Worm (Caenorhabditis elegans): ENCODE data around the gene tftc-1.
A peak's percentile ranks its signal among the peaks of the same experiment; 100 is the strongest.

Gene tftc-1

DNA sequence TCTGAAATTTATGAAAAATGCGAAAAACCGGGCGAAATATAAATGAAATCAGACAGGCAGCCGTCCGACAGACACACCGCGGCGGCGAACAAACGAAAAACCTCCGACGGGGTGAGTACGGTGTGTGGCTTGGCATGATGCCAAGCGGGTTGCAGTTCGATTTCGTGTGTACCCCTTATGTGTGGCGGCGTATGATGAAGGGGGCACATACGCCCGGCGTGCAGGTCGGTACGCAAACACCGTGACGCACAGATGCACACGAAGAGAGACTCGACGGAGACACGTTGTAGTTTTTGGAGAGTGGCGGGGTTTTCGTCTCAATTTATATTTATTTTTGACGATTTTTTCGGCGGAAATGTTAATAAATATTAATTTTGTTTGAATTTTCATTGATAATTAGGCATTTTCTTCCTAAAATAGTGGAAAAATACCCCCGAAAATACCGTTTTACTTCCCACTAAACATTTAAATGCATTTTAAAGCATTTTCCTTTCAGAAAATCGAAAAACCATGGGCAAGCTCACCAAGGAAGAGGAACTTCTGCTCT is 40.0 kb downstream of the tftc-1 start, which contains the start of gene trap-3:
TSS of gene trap-3 (plus strand) at position 497 of the 547 bp plus-strand sequence.
- TF ChIP-seq ztf-23 (GFP tag; IDR thresholded peaks at IDR 0.05): peak; percentile 100
- TF ChIP-seq cog-1 (tag; optimal IDR thresholded peaks at IDR 0.05): peak; percentile 86
- TF ChIP-seq ztf-29 (GFP tag; IDR thresholded peaks at IDR 0.05): 0 out of 2 replicates have a peak, but pooled peaks have one; percentile 26
- TF ChIP-seq ref-1 (GFP tag; conservative IDR thresholded peaks at IDR 0.05): no peak
- TF ChIP-seq flt-1 (GFP tag; IDR thresholded peaks at IDR 0.05): peak; percentile 86
- peak; percentile 35; the same call in 1 of the 2 replicates for TF ChIP-seq tab-1 (GFP tag; IDR thresholded peaks at IDR 0.05)
- TF ChIP-seq med-1 (GFP tag; optimal IDR thresholded peaks at IDR 0.05; ENCODE audit: insufficient read depth): no peak

DNA sequence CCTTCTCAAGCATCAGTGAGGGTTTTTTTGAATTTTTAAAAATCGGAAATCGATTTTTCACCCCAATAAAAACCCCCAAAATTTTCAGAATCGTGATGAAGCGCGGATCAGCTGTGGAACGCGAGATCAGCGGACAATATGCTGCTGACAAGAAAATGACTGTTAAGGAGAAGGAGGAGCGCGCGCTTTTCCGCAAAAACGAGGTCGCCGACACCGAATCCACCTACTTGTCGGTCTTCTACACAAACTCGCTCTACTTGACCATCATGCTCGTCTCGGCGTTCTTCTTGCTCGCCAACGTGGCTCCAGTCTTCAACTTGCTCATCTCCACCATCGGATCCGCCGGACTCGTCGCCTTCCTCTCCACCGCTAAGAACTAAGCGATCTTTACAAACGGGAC is 40.7 kb downstream of the tftc-1 start:
- TF ChIP-seq tab-1 (GFP tag; IDR thresholded peaks at IDR 0.05): no peak
- TF ChIP-seq flt-1 (GFP tag; IDR thresholded peaks at IDR 0.05): no peak
- TF ChIP-seq ref-1 (GFP tag; conservative IDR thresholded peaks at IDR 0.05): no peak
- TF ChIP-seq med-1 (GFP tag; optimal IDR thresholded peaks at IDR 0.05; ENCODE audit: insufficient read depth): no peak
- no peak for TF ChIP-seq T22C8.4 (GFP tag; IDR thresholded peaks at IDR 0.05)
- no peak for TF ChIP-seq cog-1 (tag; optimal IDR thresholded peaks at IDR 0.05)
- no peak for TF ChIP-seq ztf-23 (GFP tag; IDR thresholded peaks at IDR 0.05)

DNA sequence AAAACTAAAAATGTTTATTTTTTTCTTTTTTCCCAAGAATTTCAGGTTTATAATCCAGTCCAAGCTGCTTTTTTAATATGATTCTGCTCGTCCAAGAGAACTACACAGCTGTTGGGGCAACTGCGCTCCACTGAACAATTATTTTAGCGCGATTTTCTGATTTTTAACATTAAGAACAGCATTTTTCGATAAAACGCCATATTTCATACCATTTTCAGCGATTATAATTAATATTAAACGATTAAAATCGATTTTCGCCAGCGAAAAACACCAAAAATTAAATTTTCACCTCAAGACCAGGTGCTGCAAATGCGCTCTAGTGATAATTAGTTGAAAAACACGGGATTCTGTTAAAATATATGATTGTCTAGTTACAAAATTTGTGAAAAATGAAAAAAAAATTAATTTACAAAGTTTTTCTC is 41.2 kb downstream of the tftc-1 start:
- TF ChIP-seq T22C8.4 (GFP tag; IDR thresholded peaks at IDR 0.05) (no peak), klf-2 (GFP tag; conservative IDR thresholded peaks at IDR 0.05) (no peak), ztf-23 (GFP tag; IDR thresholded peaks at IDR 0.05) (peak; percentile 72), cog-1 (tag; optimal IDR thresholded peaks at IDR 0.05) (peak; percentile 3)

DNA sequence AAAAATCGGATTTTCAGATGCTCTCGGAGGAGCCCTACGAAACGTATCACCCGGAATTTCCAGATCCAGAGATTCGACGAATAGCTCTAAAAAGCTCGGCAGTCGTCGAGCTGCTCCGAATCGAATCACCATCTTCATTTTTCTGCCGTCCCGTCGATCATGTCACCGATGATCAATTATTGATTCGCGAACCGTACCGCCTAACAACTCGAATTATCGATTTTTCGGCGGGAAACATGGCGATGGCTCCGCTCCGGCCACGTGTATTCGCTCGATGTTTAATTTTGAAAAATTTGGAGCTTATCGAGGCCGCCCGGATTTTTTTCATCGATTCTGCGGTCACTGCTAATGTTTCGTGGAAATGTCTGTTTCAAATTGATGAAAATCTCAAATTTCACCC is 41.7 kb downstream of the tftc-1 start, which contains the start of gene eri-5:
TSS of gene eri-5 (plus strand) at position 18 of the 400 bp plus-strand sequence.
- no peak for TF ChIP-seq ztf-23 (GFP tag; IDR thresholded peaks at IDR 0.05)
- no peak for TF ChIP-seq med-1 (GFP tag; optimal IDR thresholded peaks at IDR 0.05; ENCODE audit: insufficient read depth)
- peak; percentile 64; the same call in 1 of the 2 replicates for TF ChIP-seq T22C8.4 (GFP tag; IDR thresholded peaks at IDR 0.05)

DNA sequence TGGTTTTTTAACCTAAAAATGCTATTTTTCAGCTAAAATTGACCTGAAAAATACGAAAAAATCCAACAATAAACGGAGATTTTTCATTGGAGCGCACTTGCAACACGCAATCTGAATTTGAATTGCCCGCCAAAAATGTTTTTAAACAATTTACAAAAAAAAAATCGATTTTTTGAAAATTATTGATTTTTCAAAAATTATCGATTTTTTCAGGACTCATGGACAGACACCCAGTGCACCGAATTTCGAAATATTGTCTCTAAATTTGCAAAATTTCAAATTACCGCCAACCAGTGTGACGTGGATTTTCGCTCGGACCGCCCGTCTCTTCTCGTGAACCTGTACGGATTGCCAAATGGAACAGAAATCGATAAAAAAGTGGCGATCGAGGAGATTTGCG is 42.7 kb downstream of the tftc-1 start:
- TF ChIP-seq klf-2 (GFP tag; conservative IDR thresholded peaks at IDR 0.05) (no peak), T22C8.4 (GFP tag; IDR thresholded peaks at IDR 0.05) (peak; percentile 83)

DNA sequence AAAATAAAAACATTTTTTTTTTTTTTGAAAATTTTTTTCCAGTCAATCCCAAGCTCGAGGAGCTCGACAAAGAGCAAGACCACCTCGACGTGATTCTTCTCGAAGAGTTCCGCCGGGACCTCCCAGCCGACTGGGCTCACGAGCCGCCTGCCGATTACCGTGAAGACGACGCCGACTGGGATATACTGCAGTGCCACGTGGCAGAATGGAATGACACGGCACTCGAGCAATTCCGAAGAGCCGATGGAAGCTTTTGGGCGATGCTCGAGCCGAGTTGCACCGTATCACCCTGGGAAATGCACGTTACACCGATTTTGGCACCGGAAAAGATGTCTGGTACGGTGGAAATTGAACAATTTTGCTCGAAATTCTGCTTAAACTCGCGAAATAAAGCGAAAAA is 44.0 kb downstream of the tftc-1 start:
- TF ChIP-seq med-1 (GFP tag; optimal IDR thresholded peaks at IDR 0.05; ENCODE audit: insufficient read depth) (no peak), klf-2 (GFP tag; conservative IDR thresholded peaks at IDR 0.05) (no peak), tab-1 (GFP tag; IDR thresholded peaks at IDR 0.05) (no peak), flt-1 (GFP tag; IDR thresholded peaks at IDR 0.05) (no peak), ztf-23 (GFP tag; IDR thresholded peaks at IDR 0.05) (no peak), T22C8.4 (GFP tag; IDR thresholded peaks at IDR 0.05) (no peak), cog-1 (tag; optimal IDR thresholded peaks at IDR 0.05) (no peak), ref-1 (GFP tag; conservative IDR thresholded peaks at IDR 0.05) (no peak), ztf-29 (GFP tag; IDR thresholded peaks at IDR 0.05) (no peak)

DNA sequence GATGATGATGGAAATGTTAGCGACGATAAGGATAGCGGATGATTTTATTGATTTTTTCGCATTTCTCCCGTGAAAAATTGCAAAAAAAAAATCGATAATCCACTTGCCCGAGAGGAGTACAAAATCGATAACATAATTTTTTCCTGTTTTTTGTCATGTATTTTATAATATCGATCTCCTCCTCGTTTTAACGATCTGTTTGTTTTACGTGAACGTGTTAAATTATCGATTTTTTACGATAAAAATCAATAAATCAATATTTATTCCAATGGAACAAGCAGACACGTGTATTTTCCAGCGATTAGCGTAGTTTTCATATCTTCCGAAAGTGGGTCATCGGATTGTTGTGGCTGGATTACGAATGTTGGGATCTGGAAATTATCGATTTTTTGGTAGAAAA is 46.9 kb downstream of the tftc-1 start:
- no peak for TF ChIP-seq ref-1 (GFP tag; conservative IDR thresholded peaks at IDR 0.05)
- TF ChIP-seq T22C8.4 (GFP tag; IDR thresholded peaks at IDR 0.05): peak; percentile 80
- TF ChIP-seq tab-1 (GFP tag; IDR thresholded peaks at IDR 0.05): no peak
- no peak for TF ChIP-seq ztf-23 (GFP tag; IDR thresholded peaks at IDR 0.05)
- TF ChIP-seq flt-1 (GFP tag; IDR thresholded peaks at IDR 0.05): no peak
- no peak for TF ChIP-seq klf-2 (GFP tag; conservative IDR thresholded peaks at IDR 0.05)
- TF ChIP-seq cog-1 (tag; optimal IDR thresholded peaks at IDR 0.05): no peak
- TF ChIP-seq med-1 (GFP tag; optimal IDR thresholded peaks at IDR 0.05; ENCODE audit: insufficient read depth): no peak

DNA sequence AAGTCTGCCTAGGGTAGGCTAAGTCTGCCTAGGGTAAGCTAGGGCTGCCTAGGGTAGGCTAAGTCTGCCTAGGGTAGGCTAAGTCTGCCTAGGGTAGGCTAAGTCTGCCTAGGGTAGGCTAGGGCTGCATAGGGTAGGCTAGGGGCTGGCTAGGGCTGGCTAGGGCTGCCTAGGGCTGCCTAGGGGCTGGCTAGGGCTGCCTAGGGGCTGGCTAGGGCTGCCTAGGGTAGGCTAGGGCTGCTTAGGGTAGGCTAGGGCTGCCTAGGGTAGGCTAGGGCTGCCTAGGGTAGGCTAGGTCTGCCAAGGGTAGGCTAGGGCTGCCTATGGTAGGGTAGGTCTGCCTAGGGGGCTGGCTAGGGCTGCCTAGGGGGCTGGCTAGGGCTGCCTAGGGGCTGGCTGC is 49.2 kb downstream of the tftc-1 start:
- 0 out of 2 replicates have a peak, but pooled peaks have one; percentile 35 for TF ChIP-seq ztf-23 (GFP tag; IDR thresholded peaks at IDR 0.05)
- TF ChIP-seq tab-1 (GFP tag; IDR thresholded peaks at IDR 0.05): 0 out of 2 replicates have a peak, but pooled peaks have one; percentile 56
- no peak for TF ChIP-seq T22C8.4 (GFP tag; IDR thresholded peaks at IDR 0.05)
- TF ChIP-seq flt-1 (GFP tag; IDR thresholded peaks at IDR 0.05): 0 out of 2 replicates have a peak, but pooled peaks have one; percentile 37

DNA sequence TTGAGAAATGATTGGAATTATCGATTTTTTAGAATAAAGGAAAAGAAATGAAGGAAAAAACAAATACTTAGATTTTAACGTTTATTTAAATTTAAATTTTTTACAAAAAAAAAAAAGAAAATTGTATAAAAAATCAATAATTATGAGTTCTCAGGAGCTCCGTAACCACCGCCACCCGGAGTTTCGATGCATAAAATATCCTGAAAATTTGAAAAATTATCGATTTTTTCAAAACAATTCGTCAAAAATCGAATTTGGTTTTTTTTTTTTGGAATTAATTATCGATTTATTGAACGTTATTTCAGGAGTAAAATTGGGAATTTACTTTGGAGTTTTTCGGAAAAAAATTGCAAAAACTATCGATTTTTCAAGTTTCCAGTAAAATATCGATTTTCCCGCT is 50.3 kb downstream of the tftc-1 start, which contains the start of gene Y38F2AR.10:
TSS of gene Y38F2AR.10 (minus strand) at position 101 of the 400 bp plus-strand sequence.
- TF ChIP-seq T22C8.4 (GFP tag; IDR thresholded peaks at IDR 0.05) (peak; percentile 46), klf-2 (GFP tag; conservative IDR thresholded peaks at IDR 0.05) (no peak)

DNA sequence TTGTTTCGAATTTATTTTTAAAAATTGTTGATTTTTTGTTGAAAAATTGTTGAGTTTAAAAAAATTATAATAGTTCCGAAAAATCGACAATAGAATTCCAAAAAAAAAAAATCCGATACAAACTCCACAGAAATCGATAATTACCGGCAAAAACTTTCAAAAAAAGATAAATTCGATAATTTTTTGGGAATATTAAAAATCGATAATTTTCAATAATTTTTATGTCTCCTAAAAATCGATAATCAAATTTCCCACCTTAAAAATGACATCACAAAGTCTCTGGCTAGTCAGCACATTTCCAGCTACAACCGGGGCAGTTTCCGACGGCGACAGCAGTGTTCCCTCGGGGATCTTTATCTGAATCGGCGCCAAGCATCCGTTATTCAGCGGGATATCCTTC is 51.6 kb downstream of the tftc-1 start:
- TF ChIP-seq T22C8.4 (GFP tag; IDR thresholded peaks at IDR 0.05) (0 out of 2 replicates have a peak, but pooled peaks have one; percentile 42), cog-1 (tag; optimal IDR thresholded peaks at IDR 0.05) (no peak), med-1 (GFP tag; optimal IDR thresholded peaks at IDR 0.05; ENCODE audit: insufficient read depth) (no peak), flt-1 (GFP tag; IDR thresholded peaks at IDR 0.05) (no peak)

DNA sequence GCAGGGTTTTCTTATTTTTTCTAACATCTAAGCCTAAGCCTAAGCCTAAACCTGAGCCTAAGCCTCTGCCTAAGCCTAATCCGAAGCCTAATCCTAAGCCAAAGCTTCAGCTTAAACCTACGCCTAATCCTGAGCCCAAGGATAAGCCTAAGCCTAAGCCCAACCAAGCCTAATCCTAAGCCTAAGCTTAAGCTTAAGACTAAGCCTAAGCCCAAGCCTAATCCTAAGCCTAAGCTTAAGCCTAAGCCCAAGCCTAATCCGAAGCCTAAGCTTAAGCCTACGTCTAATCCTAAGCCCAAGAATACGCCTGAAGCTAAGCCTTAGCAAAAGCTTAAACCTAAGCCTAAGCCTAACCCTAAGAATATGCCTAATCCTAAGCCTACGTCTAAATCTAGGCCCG is 54.3 kb downstream of the tftc-1 start:
- TF ChIP-seq ztf-29 (GFP tag; IDR thresholded peaks at IDR 0.05) (peak; percentile 7; the same call in 1 of the 2 replicates), med-1 (GFP tag; optimal IDR thresholded peaks at IDR 0.05; ENCODE audit: insufficient read depth) (no peak)

Data from whole organism, midembryonic.